Fruit fly (Drosophila melanogaster) Kc167 (cell line): Measurements from ENCODE around the gene Snx27.

Source experiments
- Sin3A ChIP-seq: fragments of >200 bp; optimal IDR thresholded peaks from 2 replicates; lab custom pipeline; 2018; ENCODE audit warnings: missing external identifiers
- psq ChIP-seq: fragments of >200 bp; optimal IDR thresholded peaks from 2 replicates; lab custom pipeline; 2017; ENCODE audit warnings: missing external identifiers

DNA sequence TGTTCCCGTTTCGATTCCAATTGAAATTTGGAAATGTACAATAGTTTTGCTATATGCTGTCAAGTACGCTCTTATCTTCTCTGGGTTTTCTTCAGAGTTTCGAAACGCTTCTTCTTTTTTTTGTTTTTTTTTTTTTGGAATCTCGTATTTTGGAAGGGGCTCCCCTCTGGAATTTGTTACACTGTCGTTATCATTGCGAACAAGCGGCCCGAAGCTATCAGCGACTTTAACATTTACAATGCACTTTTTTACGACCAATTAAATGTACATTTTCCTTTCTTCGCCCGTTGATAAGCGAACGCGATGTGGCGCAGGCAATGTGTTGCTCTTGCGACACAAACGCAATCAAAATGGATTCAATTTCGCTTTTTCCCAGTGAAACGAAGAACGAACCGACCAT is 61.0 kb downstream of the Snx27 start:
- no peak for TF ChIP-seq Sin3A (lab: Kevin White, UChicago)
- no peak for TF ChIP-seq psq (lab: Kevin White, UChicago)
